Fruit fly (Drosophila melanogaster) S2 (cell line): Measurements from ENCODE around the gene PCNA2.

Experiments
- CG8478 ChIP-seq: fragments of >200 bp; optimal IDR thresholded peaks from 2 replicates; lab custom pipeline; 2018
- CTCF ChIP-seq, 2 experiments: fragments of >200 bp; optimal IDR thresholded peaks; 2 replicates each; lab custom pipeline; 2018

PCNA2 gene

dm6 chr2L:19583926-19584392, at the start of gene PCNA2, which contains the start of gene CG10366:
Gene PCNA2 (minus strand): TSS chr2L:19583990.
Gene CG10366 (plus strand): TSS chr2L:19584235.
- TF ChIP-seq CG8478 = no peak
- TF ChIP-seq CTCF (optimal IDR thresholded peaks at IDR 0.05; lab: Kevin White, UChicago) = peak; percentile 26 to 68

- TF ChIP-seq CG8478 (no peak), CTCF (optimal IDR thresholded peaks at IDR 0.05; lab: Kevin White, UChicago) (no peak)
Measured at dm6 chr2L:19628002-19628401, 44.2 kb upstream of the PCNA2 start.

- no peak for TF ChIP-seq CG8478
- TF ChIP-seq CTCF (optimal IDR thresholded peaks at IDR 0.05; lab: Kevin White, UChicago) = no peak
Measured at dm6 chr2L:19606318-19606717, 22.5 kb upstream of the PCNA2 start, which contains the start of gene CG46244. Gene CG46244 (plus strand): TSS chr2L:19606569.

- TF ChIP-seq CG8478 (no peak), CTCF (optimal IDR thresholded peaks at IDR 0.05; lab: Kevin White, UChicago) (no peak)
Measured at dm6 chr2L:19605365-19605921, 21.7 kb upstream of the PCNA2 start.

dm6 chr2L:19594102-19594501, 10.3 kb upstream of the PCNA2 start:
- TF ChIP-seq CG8478 = no peak
- TF ChIP-seq CTCF (optimal IDR thresholded peaks at IDR 0.05; lab: Kevin White, UChicago) = no peak

- TF ChIP-seq CTCF (optimal IDR thresholded peaks at IDR 0.05; lab: Kevin White, UChicago) (peak in 1 of 2 experiments; percentile 25), CG8478 (no peak)
Measured at dm6 chr2L:19590629-19591028, 6.8 kb upstream of the PCNA2 start.

- no peak for TF ChIP-seq CG8478
- no peak for TF ChIP-seq CTCF (optimal IDR thresholded peaks at IDR 0.05; lab: Kevin White, UChicago)
Measured at dm6 chr2L:19588924-19589323, 5.1 kb upstream of the PCNA2 start.

- TF ChIP-seq CTCF (optimal IDR thresholded peaks at IDR 0.05; lab: Kevin White, UChicago) (no peak), CG8478 (no peak)
Measured at dm6 chr2L:19587334-19587659, 3.5 kb upstream of the PCNA2 start.

dm6 chr2L:19586436-19587333, 2.9 kb upstream of the PCNA2 start, which contains the start of gene Lar:
Gene Lar (plus strand): TSS chr2L:19586623.
- TF ChIP-seq CG8478 = no peak
- peak; percentile 7 to 28 for TF ChIP-seq CTCF (optimal IDR thresholded peaks at IDR 0.05; lab: Kevin White, UChicago)

dm6 chr2L:19582185-19582584, 1.6 kb downstream of the PCNA2 start, which contains the start of gene Hakai:
Gene Hakai (minus strand): TSS chr2L:19582474.
- TF ChIP-seq CTCF (optimal IDR thresholded peaks at IDR 0.05; lab: Kevin White, UChicago) = peak in 1 of 2 experiments; percentile 29
- TF ChIP-seq CG8478 = no peak

- TF ChIP-seq CG8478 = no peak
- TF ChIP-seq CTCF (optimal IDR thresholded peaks at IDR 0.05; lab: Kevin White, UChicago) = no peak
Measured at dm6 chr2L:19579995-19580578, 3.7 kb downstream of the PCNA2 start, which contains the start of gene Pmvk. Gene Pmvk (minus strand): TSS chr2L:19580351.

- TF ChIP-seq CTCF (optimal IDR thresholded peaks at IDR 0.05; lab: Kevin White, UChicago) (no peak), CG8478 (no peak)
Measured at dm6 chr2L:19577187-19577765, 6.5 kb downstream of the PCNA2 start, which contains the start of the genes spi and msb1l. Gene spi (minus strand): TSS chr2L:19577315. Gene msb1l (plus strand): TSS chr2L:19577701.

dm6 chr2L:19576299-19576971, 7.4 kb downstream of the PCNA2 start:
- TF ChIP-seq CG8478 (no peak), CTCF (optimal IDR thresholded peaks at IDR 0.05; lab: Kevin White, UChicago) (no peak)

- TF ChIP-seq CG8478 = no peak
- TF ChIP-seq CTCF (optimal IDR thresholded peaks at IDR 0.05; lab: Kevin White, UChicago) = peak in 1 of 2 experiments; percentile 40
Measured at dm6 chr2L:19575626-19576298, 8.0 kb downstream of the PCNA2 start.
